Worm (Caenorhabditis elegans) whole organism, L4 larva: Measurements from ENCODE around the gene nhr-122.

ENCODE experiments used
- jun-1 ChIP-seq: fragments of 150-350 bp; optimal IDR thresholded peaks from 2 replicates; lab custom pipeline; 2014; ENCODE audit warnings: missing biosample characterization, missing genetic modification reagents, missing genetic modification characterization
- lin-39 ChIP-seq: fragments of 150-350 bp; optimal IDR thresholded peaks from 2 replicates; lab custom pipeline; 2014; ENCODE audit warnings: missing biosample characterization, missing genetic modification reagents, missing genetic modification characterization
- snpc-1.2 ChIP-seq: fragments of 200-800 bp; sonication (Bioruptor generic); IDR thresholded peaks from 2 replicates; pipeline ENCODE4 v1.3.6; 2022; ENCODE audit warnings: missing genetic modification reagents, missing genetic modification characterization, missing compliant biosample characterization

DNA sequence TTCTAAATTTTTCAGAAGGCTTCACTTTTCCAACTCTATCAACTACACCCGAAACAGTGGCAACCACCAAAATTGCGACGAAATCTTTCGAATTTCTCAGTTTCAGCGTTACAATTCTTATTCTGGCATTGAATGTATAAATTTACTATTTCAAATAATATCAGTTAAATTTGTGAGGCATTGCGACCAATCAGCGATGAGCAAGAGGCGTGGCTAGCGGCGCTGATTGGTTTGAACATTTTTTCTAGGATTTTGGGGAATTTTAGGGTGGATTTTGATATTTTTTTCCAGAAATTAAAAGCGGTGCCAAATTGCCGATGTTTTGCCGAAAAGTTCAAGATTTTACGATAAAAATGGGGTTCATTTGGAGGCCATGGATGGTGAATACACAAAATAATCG, 46.1 kb upstream of the nhr-122 start:
- no peak for TF ChIP-seq snpc-1.2 (GFP tag; lab: Robert Waterston, UW)
- no peak for TF ChIP-seq jun-1 (tag; lab: Kevin White, UChicago)
- TF ChIP-seq lin-39, result no peak
